Worm (Caenorhabditis elegans) whole organism, L2 larva: ENCODE measurements around the gene R151.2.

Experiments
- ZK546.5 ChIP-seq: sonication (generic microtip); optimal IDR thresholded peaks from 2 replicates; lab custom pipeline; 2017; ENCODE audit warnings: missing biosample characterization, missing genetic modification characterization
- fos-1 ChIP-seq: fragments of 150-350 bp; optimal IDR thresholded peaks from 2 replicates; lab custom pipeline; 2014; ENCODE audit warnings: missing biosample characterization, missing genetic modification characterization
- snpc-4 ChIP-seq: fragments of 150-350 bp; optimal IDR thresholded peaks from 2 replicates; lab custom pipeline; 2014; ENCODE audit warnings: missing biosample characterization, missing genetic modification characterization
- unc-39 ChIP-seq: fragments of 150-350 bp; optimal IDR thresholded peaks from 2 replicates; lab custom pipeline; 2014; ENCODE audit warnings: missing biosample characterization, missing genetic modification characterization
- ztf-11 ChIP-seq: sonication (generic microtip); optimal IDR thresholded peaks from 2 replicates; lab custom pipeline; 2017; ENCODE audit warnings: missing biosample characterization, missing genetic modification characterization

ce11 chrIII:7246389-7246788 is 36.6 kb downstream of the R151.2 start:
- TF ChIP-seq snpc-4 (tag; lab: Kevin White, UChicago) (no peak), fos-1 (tag; lab: Kevin White, UChicago) (no peak), ZK546.5 (no peak), ztf-11 (tag; lab: Kevin White, UChicago) (no peak), unc-39 (tag; lab: Kevin White, UChicago) (no peak)
